Worm (Caenorhabditis elegans) whole organism, late embryonic: ENCODE measurements around the gene F19F10.14.

ENCODE experiments used
- C08G9.2 ChIP-seq: sonication (generic microtip); optimal IDR thresholded peaks from 2 replicates; lab custom pipeline; 2016; ENCODE audit warnings: mild to moderate bottlenecking, missing genetic modification characterization, moderate library complexity, missing compliant biosample characterization
- C38D4.7 ChIP-seq: fragments of 200-800 bp; sonication (Bioruptor generic); optimal IDR thresholded peaks from 2 replicates; lab custom pipeline; 2018; ENCODE audit warnings: mild to moderate bottlenecking, missing genetic modification characterization, moderate library complexity, missing compliant biosample characterization
- F13H6.1 ChIP-seq: sonication (generic microtip); optimal IDR thresholded peaks from 2 replicates; lab custom pipeline; 2016; ENCODE audit warnings: missing genetic modification characterization, missing compliant biosample characterization
- K09A11.1 ChIP-seq: sonication (generic microtip); optimal IDR thresholded peaks from 2 replicates; lab custom pipeline; 2017; ENCODE audit warnings: antibody characterized with exemption, mild to moderate bottlenecking, missing genetic modification characterization, missing compliant biosample characterization; ENCODE audit not compliant: insufficient read depth
- ahr-1 ChIP-seq: sonication (generic microtip); optimal IDR thresholded peaks from 2 replicates; lab custom pipeline; 2016; ENCODE audit warnings: missing genetic modification characterization, missing compliant biosample characterization
- ama-1 ChIP-seq: fragments of 150-350 bp; optimal IDR thresholded peaks from 2 replicates; lab custom pipeline; 2014
- ceh-14 ChIP-seq: sonication (generic microtip); optimal IDR thresholded peaks from 2 replicates; lab custom pipeline; 2016; ENCODE audit warnings: missing genotype, missing genetic modification characterization, missing compliant biosample characterization
- ceh-18 ChIP-seq: sonication (generic microtip); optimal IDR thresholded peaks from 2 replicates; lab custom pipeline; 2016; ENCODE audit warnings: missing genetic modification characterization, missing compliant biosample characterization
- ceh-19 ChIP-seq: fragments of 200-800 bp; sonication (Bioruptor generic); optimal IDR thresholded peaks from 2 replicates; lab custom pipeline; 2018; ENCODE audit warnings: mild to moderate bottlenecking, missing genetic modification characterization, missing compliant biosample characterization
- ceh-22 ChIP-seq: sonication (generic microtip); optimal IDR thresholded peaks from 2 replicates; lab custom pipeline; 2017; ENCODE audit warnings: missing biosample characterization, missing genetic modification characterization
- ceh-24 ChIP-seq: sonication (generic microtip); optimal IDR thresholded peaks from 2 replicates; lab custom pipeline; 2016; ENCODE audit warnings: mild to moderate bottlenecking, missing genetic modification characterization, missing compliant biosample characterization
- ceh-31 ChIP-seq: sonication (generic microtip); optimal IDR thresholded peaks from 2 replicates; lab custom pipeline; 2016; ENCODE audit warnings: missing genetic modification characterization, missing compliant biosample characterization
- ceh-34 ChIP-seq: sonication (generic microtip); optimal IDR thresholded peaks from 2 replicates; lab custom pipeline; 2016; ENCODE audit warnings: mild to moderate bottlenecking, missing genetic modification characterization, missing compliant biosample characterization
- ceh-6 ChIP-seq: fragments of 200-800 bp; sonication (Bioruptor generic); optimal IDR thresholded peaks from 2 replicates; lab custom pipeline; 2018; ENCODE audit warnings: mild to moderate bottlenecking, missing genetic modification characterization, missing compliant biosample characterization
- ceh-9 ChIP-seq: sonication (generic microtip); optimal IDR thresholded peaks from 2 replicates; lab custom pipeline; 2016; ENCODE audit warnings: mild to moderate bottlenecking, missing genetic modification characterization, inconsistent platforms, missing compliant biosample characterization
- che-1 ChIP-seq: sonication (generic microtip); optimal IDR thresholded peaks from 2 replicates; lab custom pipeline; 2016; ENCODE audit warnings: mild to moderate bottlenecking, missing genetic modification characterization, missing compliant biosample characterization
- dve-1 ChIP-seq: sonication (generic microtip); optimal IDR thresholded peaks from 2 replicates; lab custom pipeline; 2017; ENCODE audit warnings: antibody characterized with exemption, mild to moderate bottlenecking, missing genetic modification characterization, missing compliant biosample characterization
- elt-2 ChIP-seq: sonication (generic microtip); optimal IDR thresholded peaks from 2 replicates; lab custom pipeline; 2016; ENCODE audit warnings: missing genetic modification reagents, missing genetic modification characterization, missing compliant biosample characterization
- ets-4 ChIP-seq: sonication (generic microtip); optimal IDR thresholded peaks from 2 replicates; lab custom pipeline; 2016; ENCODE audit warnings: missing genetic modification characterization, missing compliant biosample characterization
- fax-1 ChIP-seq: sonication (generic microtip); optimal IDR thresholded peaks from 2 replicates; lab custom pipeline; 2016; ENCODE audit warnings: missing genotype, missing genetic modification characterization, missing compliant biosample characterization
- fkh-10 ChIP-seq: fragments of 150-350 bp; optimal IDR thresholded peaks from 2 replicates; lab custom pipeline; 2014; ENCODE audit warnings: missing biosample characterization, missing genetic modification reagents, missing genetic modification characterization
- gmeb-2 ChIP-seq: sonication (generic microtip); optimal IDR thresholded peaks from 2 replicates; lab custom pipeline; 2016; ENCODE audit warnings: missing genetic modification characterization, inconsistent platforms, missing compliant biosample characterization
- hlh-13 ChIP-seq: fragments of 200-800 bp; sonication (Bioruptor generic); optimal IDR thresholded peaks from 2 replicates; lab custom pipeline; 2018; ENCODE audit warnings: mild to moderate bottlenecking, missing genetic modification characterization, missing compliant biosample characterization
- hlh-30 ChIP-seq: sonication (generic microtip); optimal IDR thresholded peaks from 2 replicates; lab custom pipeline; 2017; ENCODE audit warnings: antibody characterized with exemption, missing genetic modification characterization, missing compliant biosample characterization; ENCODE audit not compliant: insufficient read depth
- hlh-6 ChIP-seq: sonication (generic microtip); optimal IDR thresholded peaks from 2 replicates; lab custom pipeline; 2016; ENCODE audit warnings: missing genotype, missing genetic modification characterization, missing compliant biosample characterization
- lin-11 ChIP-seq: fragments of 200-800 bp; sonication (Bioruptor generic); optimal IDR thresholded peaks from 2 replicates; lab custom pipeline; 2018; ENCODE audit warnings: mild to moderate bottlenecking, missing genetic modification characterization, missing compliant biosample characterization
- nhr-11 ChIP-seq: fragments of 150-350 bp; optimal IDR thresholded peaks from 2 replicates; lab custom pipeline; 2014; ENCODE audit warnings: missing biosample characterization, missing genetic modification characterization
- pag-3 ChIP-seq: sonication (generic microtip); optimal IDR thresholded peaks from 2 replicates; lab custom pipeline; 2016; ENCODE audit warnings: missing compliant biosample characterization, missing genetic modification characterization, borderline replicate concordance
- pat-9 ChIP-seq: fragments of 200-800 bp; sonication (Bioruptor generic); optimal IDR thresholded peaks from 2 replicates; lab custom pipeline; 2018; ENCODE audit warnings: mild to moderate bottlenecking, missing genetic modification characterization, moderate library complexity, missing compliant biosample characterization
- pax-1 ChIP-seq: fragments of 150-350 bp; optimal IDR thresholded peaks from 2 replicates; lab custom pipeline; 2014; ENCODE audit warnings: missing biosample characterization, missing genetic modification characterization
- pha-2 ChIP-seq: sonication (generic microtip); optimal IDR thresholded peaks from 2 replicates; lab custom pipeline; 2017; ENCODE audit warnings: mild to moderate bottlenecking, missing genetic modification characterization, missing compliant biosample characterization
- ref-2 ChIP-seq: sonication (generic microtip); optimal IDR thresholded peaks from 2 replicates; lab custom pipeline; 2016; ENCODE audit warnings: missing genetic modification characterization, missing compliant biosample characterization
- sdc-2 ChIP-seq: sonication (generic microtip); optimal IDR thresholded peaks from 2 replicates; lab custom pipeline; 2016; ENCODE audit warnings: missing genotype, missing genetic modification characterization, missing compliant biosample characterization
- syd-9 ChIP-seq: sonication (generic microtip); optimal IDR thresholded peaks from 2 replicates; lab custom pipeline; 2016; ENCODE audit warnings: mild to moderate bottlenecking, missing genetic modification characterization, moderate library complexity, missing compliant biosample characterization
- tbx-2 ChIP-seq: sonication (generic microtip); optimal IDR thresholded peaks from 2 replicates; lab custom pipeline; 2016; ENCODE audit warnings: missing genetic modification characterization, missing compliant biosample characterization
- ttx-3 ChIP-seq: sonication (generic microtip); optimal IDR thresholded peaks from 2 replicates; lab custom pipeline; 2016; ENCODE audit warnings: missing genetic modification reagents, missing genetic modification characterization, missing compliant biosample characterization
- unc-3 ChIP-seq, 2 experiments: fragments of 200-800 bp in 1 of 2; sonication (Bioruptor generic) in 1 of 2; sonication (generic microtip) in 1 of 2; conservative IDR thresholded peaks in 1 of 2; optimal IDR thresholded peaks in 1 of 2; 2 replicates each; pipeline versions ENCODE4 v1.3.6 to Lab custom; 2016 to 2022; ENCODE audit warnings: missing compliant biosample characterization in 2 of 2, missing genetic modification characterization in 2 of 2, missing genetic modification reagents in 1 of 2
- unc-42 ChIP-seq: sonication (generic microtip); optimal IDR thresholded peaks from 2 replicates; lab custom pipeline; 2016; ENCODE audit warnings: missing genotype, missing genetic modification characterization, missing compliant biosample characterization
- unc-55 ChIP-seq: sonication (generic microtip); optimal IDR thresholded peaks from 2 replicates; lab custom pipeline; 2017; ENCODE audit warnings: missing biosample characterization, missing genetic modification reagents, missing genetic modification characterization
- zip-5 ChIP-seq: sonication (generic microtip); optimal IDR thresholded peaks from 2 replicates; lab custom pipeline; 2016; ENCODE audit warnings: missing genetic modification characterization, missing compliant biosample characterization

Gene F19F10.14

DNA sequence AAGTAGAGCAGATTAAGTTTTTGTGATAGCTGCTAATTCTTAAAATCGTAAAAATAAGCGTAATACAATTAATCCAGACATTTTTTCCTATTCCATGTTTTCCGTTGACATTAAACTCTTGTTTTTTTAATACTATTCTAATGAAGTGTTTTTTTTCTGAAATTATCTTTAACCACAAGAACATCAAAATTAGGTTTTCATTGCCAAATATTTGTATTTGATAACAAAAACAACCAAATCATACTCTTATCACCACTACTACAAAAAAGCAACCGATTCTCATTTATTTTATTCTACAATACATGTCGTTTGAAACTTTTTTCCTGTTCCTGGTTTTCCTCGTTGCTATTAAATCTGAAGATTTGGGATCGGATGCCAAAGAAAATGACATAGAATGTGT, 43.7 kb downstream of the F19F10.14 start, which contains the start of gene C54F6.17:
C54F6.17 (plus strand) TSS at position 301 of the 400 bp plus-strand sequence.
- TF ChIP-seq fax-1 (tag; lab: Kevin White, UChicago) (no peak), pat-9 (tag; lab: Kevin White, UChicago) (no peak), ama-1 (no peak), unc-42 (tag; lab: Kevin White, UChicago) (no peak), syd-9 (tag; lab: Kevin White, UChicago) (no peak), ceh-18 (tag; lab: Kevin White, UChicago) (no peak)

- TF ChIP-seq syd-9 (tag; lab: Kevin White, UChicago) (no peak), ceh-9 (no peak), che-1 (tag; lab: Kevin White, UChicago) (no peak), ama-1 (no peak), ceh-19 (GFP tag; lab: Kevin White, UChicago) (no peak), gmeb-2 (tag; lab: Kevin White, UChicago) (no peak), dve-1 (tag; lab: Kevin White, UChicago) (no peak), sdc-2 (tag; lab: Kevin White, UChicago) (no peak), ceh-31 (tag; lab: Kevin White, UChicago) (no peak), K09A11.1 (tag; lab: Kevin White, UChicago) (no peak)
- TF ChIP-seq, all 69 proteins: peak for 0
Measured at ce11 chrV:7525695-7526094, 45.2 kb downstream of the F19F10.14 start, which contains the start of gene C54F6.18. Gene C54F6.18 (plus strand): TSS chrV:7525995.

- no peak for TF ChIP-seq K09A11.1 (tag; lab: Kevin White, UChicago)
- TF ChIP-seq pha-2 (tag; lab: Kevin White, UChicago) = no peak
- TF ChIP-seq ahr-1 = no peak
- TF ChIP-seq ets-4 = no peak
- no peak for TF ChIP-seq unc-55
- TF ChIP-seq nhr-11 = no peak
- TF ChIP-seq tbx-2 (tag; lab: Kevin White, UChicago) = no peak
- TF ChIP-seq lin-11 (tag; lab: Kevin White, UChicago) = no peak
- no peak for TF ChIP-seq unc-42 (tag; lab: Kevin White, UChicago)
- no peak for TF ChIP-seq unc-3 (GFP tag; conservative IDR thresholded peaks at IDR 0.05; lab: Robert Waterston, UW)
- TF ChIP-seq unc-3 (tag; optimal IDR thresholded peaks at IDR 0.05; lab: Kevin White, UChicago) = no peak
- no peak for TF ChIP-seq elt-2 (tag; lab: Kevin White, UChicago)
- no peak for TF ChIP-seq F13H6.1 (tag; lab: Kevin White, UChicago)
- no peak for TF ChIP-seq ama-1
- no peak for TF ChIP-seq zip-5
- TF ChIP-seq ceh-19 (GFP tag; lab: Kevin White, UChicago) = no peak
Measured at ce11 chrV:7524447-7524846, 46.4 kb downstream of the F19F10.14 start, which contains the start of gene C54F6.20. Gene C54F6.20 (plus strand): TSS chrV:7524747.

- TF ChIP-seq che-1 (tag; lab: Kevin White, UChicago) = no peak
- no peak for TF ChIP-seq gmeb-2 (tag; lab: Kevin White, UChicago)
- no peak for TF ChIP-seq hlh-13
- TF ChIP-seq ceh-24 (tag; lab: Kevin White, UChicago) = no peak
- TF ChIP-seq ceh-6 (GFP tag; lab: Kevin White, UChicago) = no peak
- TF ChIP-seq C08G9.2 (tag; lab: Kevin White, UChicago) = no peak
- TF ChIP-seq ceh-14 (tag; lab: Kevin White, UChicago) = no peak
- no peak for TF ChIP-seq C38D4.7
- TF ChIP-seq ceh-22 (tag; lab: Kevin White, UChicago) = no peak
Measured at ce11 chrV:7523392-7523791, 47.5 kb downstream of the F19F10.14 start, which contains the start of gene C54F6.6. Gene C54F6.6 (plus strand): TSS chrV:7523692.

ce11 chrV:7522279-7522678, 48.6 kb downstream of the F19F10.14 start, which contains the start of gene C54F6.15:
Gene C54F6.15 (minus strand): TSS chrV:7522379.
- TF ChIP-seq hlh-30 (tag; lab: Kevin White, UChicago) = no peak
- TF ChIP-seq hlh-6 (tag; lab: Kevin White, UChicago) = no peak
- TF ChIP-seq ceh-22 (tag; lab: Kevin White, UChicago) = no peak
- TF ChIP-seq ttx-3 (tag; lab: Kevin White, UChicago) = no peak
- TF ChIP-seq pag-3 (tag; lab: Kevin White, UChicago) = no peak
- TF ChIP-seq ceh-34 (tag; lab: Kevin White, UChicago) = no peak
- TF ChIP-seq pax-1 (tag; lab: Kevin White, UChicago) = no peak
- TF ChIP-seq fkh-10 (GFP tag; lab: Kevin White, UChicago) = no peak
- no peak for TF ChIP-seq ref-2
